Fruit fly (Drosophila melanogaster) whole organism, prepupa: ENCODE results near the gene CG5973.
A peak's percentile ranks its signal among the peaks of the same experiment; 100 is the strongest.

Source experiments
- CG10631 ChIP-seq: fragments of 200-800 bp; sonication (Bioruptor generic); optimal IDR thresholded peaks from 2 replicates; lab custom pipeline; 2016; ENCODE audit warnings: missing biosample characterization, missing genetic modification characterization
- CG10669 ChIP-seq: fragments of 200-800 bp; sonication (Bioruptor generic); optimal IDR thresholded peaks from 3 replicates; lab custom pipeline; 2018; ENCODE audit warnings: missing biosample characterization, mild to moderate bottlenecking, missing genetic modification characterization, moderate library complexity
- CG11294 ChIP-seq: fragments of 200-800 bp; sonication (Bioruptor generic); IDR thresholded peaks from 2 replicates; pipeline ENCODE4 v1.3.6; 2022; ENCODE audit warnings: missing biosample characterization, missing genetic modification characterization
- CG11762 ChIP-seq: fragments of 200-800 bp; sonication (Bioruptor generic); optimal IDR thresholded peaks from 3 replicates; lab custom pipeline; 2016; ENCODE audit warnings: missing biosample characterization, missing genetic modification characterization; ENCODE audit not compliant: insufficient read depth
- CG11902 ChIP-seq: fragments of 200-800 bp; sonication (Bioruptor generic); optimal IDR thresholded peaks from 3 replicates; lab custom pipeline; 2016; ENCODE audit warnings: missing biosample characterization, missing genetic modification characterization
- CG15336 ChIP-seq: fragments of 200-800 bp; sonication (Bioruptor generic); IDR thresholded peaks from 2 replicates; pipeline ENCODE4 v1.3.6; 2022; ENCODE audit warnings: missing biosample characterization, missing genetic modification characterization
- CG3032 ChIP-seq: fragments of 200-800 bp; optimal IDR thresholded peaks from 2 replicates; lab custom pipeline; 2019; ENCODE audit warnings: missing biosample characterization, mild to moderate bottlenecking, missing genetic modification characterization, moderate library complexity
- CG31627 ChIP-seq: fragments of 200-800 bp; sonication (Bioruptor generic); optimal IDR thresholded peaks from 3 replicates; lab custom pipeline; 2016; ENCODE audit warnings: missing biosample characterization, missing genetic modification characterization
- CG34406 ChIP-seq: fragments of 200-800 bp; sonication (Bioruptor generic); optimal IDR thresholded peaks from 3 replicates; lab custom pipeline; 2016; ENCODE audit warnings: missing biosample characterization, missing genetic modification characterization
- CG3919 ChIP-seq: fragments of 200-800 bp; sonication (Bioruptor generic); optimal IDR thresholded peaks from 3 replicates; lab custom pipeline; 2016; ENCODE audit warnings: missing biosample characterization, missing genetic modification characterization
- CG6163 ChIP-seq: fragments of 200-800 bp; sonication (Bioruptor generic); IDR thresholded peaks from 3 replicates; pipeline ENCODE4 v1.3.6; 2022; ENCODE audit warnings: missing biosample characterization, missing genetic modification characterization
- CG6276 ChIP-seq: fragments of 200-800 bp; sonication (Bioruptor generic); optimal IDR thresholded peaks from 2 replicates; lab custom pipeline; 2017; ENCODE audit warnings: missing biosample characterization, mild to moderate bottlenecking, missing genetic modification characterization
- CG6792 ChIP-seq: fragments of 200-800 bp; sonication (Bioruptor generic); optimal IDR thresholded peaks from 3 replicates; lab custom pipeline; 2016; ENCODE audit warnings: missing biosample characterization, missing genetic modification characterization
- CG6808 ChIP-seq: fragments of 200-800 bp; sonication (Bioruptor generic); optimal IDR thresholded peaks from 3 replicates; lab custom pipeline; 2017; ENCODE audit warnings: missing biosample characterization, missing genetic modification characterization, mild to moderate bottlenecking, moderate library complexity, missing genetic modification reagents
- CG6854 ChIP-seq: fragments of 200-800 bp; sonication (Bioruptor generic); optimal IDR thresholded peaks from 2 replicates; lab custom pipeline; 2017; ENCODE audit warnings: missing biosample characterization, mild to moderate bottlenecking, missing genetic modification characterization
- CG7368 ChIP-seq: fragments of 200-800 bp; sonication (Bioruptor generic); optimal IDR thresholded peaks from 3 replicates; lab custom pipeline; 2016; ENCODE audit warnings: missing biosample characterization, missing genetic modification characterization
- CG8119 ChIP-seq: fragments of 200-800 bp; sonication (Bioruptor generic); IDR thresholded peaks from 3 replicates; pipeline ENCODE4 v1.3.6; 2022; ENCODE audit warnings: missing biosample characterization, missing genetic modification characterization
- CG8319 ChIP-seq: fragments of 200-800 bp; sonication (Bioruptor generic); optimal IDR thresholded peaks from 3 replicates; lab custom pipeline; 2016; ENCODE audit warnings: missing biosample characterization, missing genetic modification characterization
- CG8632 ChIP-seq: fragments of 200-800 bp; sonication (Bioruptor generic); optimal IDR thresholded peaks from 3 replicates; lab custom pipeline; 2016; ENCODE audit warnings: missing biosample characterization, missing genetic modification characterization
- CG9139 ChIP-seq: fragments of 200-800 bp; sonication (Bioruptor generic); optimal IDR thresholded peaks from 3 replicates; lab custom pipeline; 2017; ENCODE audit warnings: missing biosample characterization, mild to moderate bottlenecking, missing genetic modification characterization
- Eip75B ChIP-seq: fragments of 200-800 bp; sonication (Bioruptor generic); optimal IDR thresholded peaks from 3 replicates; lab custom pipeline; 2016; ENCODE audit warnings: missing biosample characterization, missing genetic modification characterization
- Eip78C ChIP-seq: fragments of 200-800 bp; sonication (Bioruptor generic); peaks from one replicate; lab custom pipeline; 2016; ENCODE audit warnings: missing biosample characterization, missing genetic modification characterization
- Eip93F ChIP-seq: fragments of 200-800 bp; sonication (Bioruptor generic); optimal IDR thresholded peaks from 2 replicates; lab custom pipeline; 2016; ENCODE audit warnings: missing biosample characterization, mild to moderate bottlenecking, missing genetic modification characterization
- Ets21C ChIP-seq: fragments of 200-800 bp; sonication (Bioruptor generic); optimal IDR thresholded peaks from 3 replicates; lab custom pipeline; 2016; ENCODE audit warnings: missing biosample characterization, missing genetic modification characterization
- Gug ChIP-seq: fragments of 200-800 bp; sonication (Bioruptor generic); IDR thresholded peaks from 2 replicates; pipeline ENCODE4 v1.3.6; 2022; ENCODE audit warnings: missing biosample characterization, missing genetic modification characterization
- Hr39 ChIP-seq: fragments of 200-800 bp; sonication (Bioruptor generic); optimal IDR thresholded peaks from 2 replicates; lab custom pipeline; 2016; ENCODE audit warnings: missing biosample characterization, missing genetic modification characterization
- Hr4 ChIP-seq: fragments of 200-800 bp; sonication (Bioruptor generic); optimal IDR thresholded peaks from 3 replicates; lab custom pipeline; 2016; ENCODE audit warnings: missing biosample characterization, missing genetic modification characterization
- Lpt ChIP-seq: fragments of 200-800 bp; sonication (Bioruptor generic); optimal IDR thresholded peaks from 3 replicates; lab custom pipeline; 2016; ENCODE audit warnings: missing biosample characterization, missing genetic modification characterization
- Met ChIP-seq: fragments of 200-800 bp; sonication (Bioruptor generic); optimal IDR thresholded peaks from 3 replicates; lab custom pipeline; 2016; ENCODE audit warnings: missing biosample characterization, missing genetic modification characterization
- OdsH ChIP-seq: fragments of 200-800 bp; sonication (Bioruptor generic); optimal IDR thresholded peaks from 3 replicates; lab custom pipeline; 2016; ENCODE audit warnings: missing biosample characterization, missing genetic modification characterization
- Smox ChIP-seq: fragments of 200-800 bp; sonication (Bioruptor generic); optimal IDR thresholded peaks from 3 replicates; lab custom pipeline; 2016; ENCODE audit warnings: missing biosample characterization, missing genetic modification characterization
- Sox102F ChIP-seq: fragments of 200-800 bp; sonication (Bioruptor generic); optimal IDR thresholded peaks from 2 replicates; lab custom pipeline; 2016; ENCODE audit warnings: missing biosample characterization, mild to moderate bottlenecking, missing genetic modification characterization
- Sox14 ChIP-seq: fragments of 200-800 bp; sonication (Bioruptor generic); optimal IDR thresholded peaks from 3 replicates; lab custom pipeline; 2016; ENCODE audit warnings: missing biosample characterization, missing genetic modification characterization
- Sox15 ChIP-seq: fragments of 200-800 bp; sonication (Bioruptor generic); optimal IDR thresholded peaks from 3 replicates; lab custom pipeline; 2016; ENCODE audit warnings: missing biosample characterization, missing genetic modification characterization
- achi ChIP-seq: fragments of 200-800 bp; sonication (Bioruptor generic); optimal IDR thresholded peaks from 3 replicates; lab custom pipeline; 2016; ENCODE audit warnings: missing biosample characterization, missing genetic modification characterization
- acj6 ChIP-seq: fragments of 200-800 bp; sonication (Bioruptor generic); optimal IDR thresholded peaks from 3 replicates; lab custom pipeline; 2016; ENCODE audit warnings: missing biosample characterization, missing genetic modification characterization
- cyc ChIP-seq: fragments of 200-800 bp; sonication (Bioruptor generic); optimal IDR thresholded peaks from 3 replicates; lab custom pipeline; 2016; ENCODE audit warnings: missing biosample characterization, missing genetic modification characterization
- dac ChIP-seq: fragments of 200-800 bp; sonication (Bioruptor generic); optimal IDR thresholded peaks from 2 replicates; lab custom pipeline; 2017; ENCODE audit warnings: missing biosample characterization, mild to moderate bottlenecking, missing genetic modification characterization
- fd59A ChIP-seq: fragments of 200-800 bp; sonication (Bioruptor generic); optimal IDR thresholded peaks from 2 replicates; lab custom pipeline; 2017; ENCODE audit warnings: missing biosample characterization, mild to moderate bottlenecking, missing genetic modification characterization, missing genetic modification reagents
- lz ChIP-seq: fragments of 200-800 bp; sonication (Bioruptor generic); optimal IDR thresholded peaks from 3 replicates; lab custom pipeline; 2016; ENCODE audit warnings: missing biosample characterization, missing genetic modification characterization
- pdm3 ChIP-seq: fragments of 200-800 bp; sonication (Bioruptor generic); optimal IDR thresholded peaks from 3 replicates; lab custom pipeline; 2016; ENCODE audit warnings: missing biosample characterization, missing genetic modification characterization
- salr ChIP-seq, 2 experiments: fragments of 200-800 bp; sonication (Bioruptor generic); optimal IDR thresholded peaks; 3 replicates each; lab custom pipeline; 2016 to 2018; ENCODE audit warnings: missing biosample characterization in 2 of 2, missing genetic modification characterization in 2 of 2, mild to moderate bottlenecking in 1 of 2
- spab ChIP-seq: fragments of 200-800 bp; sonication (Bioruptor generic); optimal IDR thresholded peaks from 2 replicates; lab custom pipeline; 2017; ENCODE audit warnings: missing biosample characterization, mild to moderate bottlenecking, missing genetic modification characterization, missing genetic modification reagents
- ss ChIP-seq, 2 experiments: fragments of 200-800 bp; sonication (Bioruptor generic); optimal IDR thresholded peaks; 2 replicates in 1 of 2; 3 replicates in 1 of 2; lab custom pipeline; 2017 to 2018; ENCODE audit warnings: mild to moderate bottlenecking in 2 of 2, missing biosample characterization in 2 of 2, missing genetic modification characterization in 2 of 2, moderate library complexity in 1 of 2
- topi ChIP-seq: fragments of 200-800 bp; sonication (Bioruptor generic); optimal IDR thresholded peaks from 3 replicates; lab custom pipeline; 2016; ENCODE audit warnings: missing biosample characterization, missing genetic modification characterization
- vri ChIP-seq: fragments of 200-800 bp; sonication (Bioruptor generic); optimal IDR thresholded peaks from 3 replicates; lab custom pipeline; 2016; ENCODE audit warnings: missing biosample characterization, mild to moderate bottlenecking, missing genetic modification characterization

The CG5973 gene

dm6 chr2L:7424282-7424905, 12.9 kb upstream of the CG5973 start (continued):
- peak; percentile 6 for TF ChIP-seq vri (GFP tag; lab: Kevin White, UChicago)
- 0 out of 2 replicates have a peak, but pooled peaks have one; percentile 17 for TF ChIP-seq Gug
- no peak for TF ChIP-seq Lpt (GFP tag; lab: Kevin White, UChicago)
- TF ChIP-seq CG11294 (GFP tag; lab: Robert Waterston, UW) = no peak
- peak; percentile 57 for TF ChIP-seq CG6163 (GFP tag; lab: Robert Waterston, UW)
- TF ChIP-seq OdsH (GFP tag; lab: Kevin White, UChicago) = peak; percentile 64
- TF ChIP-seq CG6808 = peak; percentile 11
- no peak for TF ChIP-seq CG7368 (GFP tag; lab: Kevin White, UChicago)
- TF ChIP-seq salr (GFP tag; optimal IDR thresholded peaks at IDR 0.05; lab: Kevin White, UChicago) = peak in 1 of 2 experiments; percentile 60
- TF ChIP-seq pdm3 (GFP tag; lab: Kevin White, UChicago) = peak; percentile 61
- TF ChIP-seq Eip78C (GFP tag; lab: Kevin White, UChicago) = peak; percentile 87
- TF ChIP-seq ss (GFP tag; optimal IDR thresholded peaks at IDR 0.05; lab: Kevin White, UChicago) = no peak
- peak; percentile 67 for TF ChIP-seq Hr4 (GFP tag; lab: Kevin White, UChicago)
- TF ChIP-seq CG8632 = peak; percentile 43
- peak; percentile 42 for TF ChIP-seq topi (GFP tag; lab: Kevin White, UChicago)
- TF ChIP-seq achi (GFP tag; lab: Kevin White, UChicago) = peak; percentile 24
- no peak for TF ChIP-seq CG9139 (GFP tag; lab: Kevin White, UChicago)
- TF ChIP-seq lz = peak; percentile 50
- TF ChIP-seq dac = peak; percentile 29
- peak; percentile 71 for TF ChIP-seq Sox14 (GFP tag; lab: Kevin White, UChicago)

dm6 chr2L:7424907-7425689, 12.2 kb upstream of the CG5973 start:
- TF ChIP-seq spab (GFP tag; lab: Kevin White, UChicago) (peak; percentile 44), CG11902 (GFP tag; lab: Kevin White, UChicago) (peak; percentile 76), Eip78C (GFP tag; lab: Kevin White, UChicago) (peak; percentile 92), acj6 (GFP tag; lab: Kevin White, UChicago) (peak; percentile 83), Smox (peak; percentile 87), CG15336 (GFP tag; lab: Robert Waterston, UW) (peak; percentile 78), ss (GFP tag; optimal IDR thresholded peaks at IDR 0.05; lab: Kevin White, UChicago) (peak; percentile 7 to 21), Sox14 (GFP tag; lab: Kevin White, UChicago) (peak; percentile 89), CG6854 (GFP tag; lab: Kevin White, UChicago) (no peak), achi (GFP tag; lab: Kevin White, UChicago) (peak; percentile 80), pdm3 (GFP tag; lab: Kevin White, UChicago) (peak; percentile 84), CG11762 (GFP tag; lab: Kevin White, UChicago) (peak; percentile 29), Met (GFP tag; lab: Kevin White, UChicago) (peak; percentile 91), CG31627 (GFP tag; lab: Kevin White, UChicago) (peak; percentile 93), CG34406 (peak; percentile 77), CG11294 (GFP tag; lab: Robert Waterston, UW) (peak; percentile 70; the same call in 1 of the 2 replicates), Lpt (GFP tag; lab: Kevin White, UChicago) (peak; percentile 27), CG3919 (GFP tag; lab: Kevin White, UChicago) (peak; percentile 85), cyc (GFP tag; lab: Kevin White, UChicago) (peak; percentile 91), lz (peak; percentile 93), Sox102F (GFP tag; lab: Kevin White, UChicago) (peak; percentile 90), CG6276 (GFP tag; lab: Kevin White, UChicago) (peak; percentile 54), Gug (peak; percentile 73), fd59A (GFP tag; lab: Kevin White, UChicago) (peak; percentile 44), Sox15 (GFP tag; lab: Kevin White, UChicago) (peak; percentile 78), CG6808 (peak; percentile 13), Ets21C (peak; percentile 87), CG8119 (GFP tag; lab: Robert Waterston, UW) (peak; percentile 69), Eip93F (peak; percentile 8), Eip75B (GFP tag; lab: Kevin White, UChicago) (peak; percentile 71), CG10631 (GFP tag; lab: Kevin White, UChicago) (peak; percentile 69), CG10669 (peak; percentile 66), CG6163 (GFP tag; lab: Robert Waterston, UW) (peak; percentile 92), CG6792 (GFP tag; lab: Kevin White, UChicago) (peak; percentile 81), CG8319 (peak; percentile 70), Hr39 (peak; percentile 94), CG3032 (tag; lab: Kevin White, UChicago) (peak; percentile 56), CG9139 (GFP tag; lab: Kevin White, UChicago) (no peak)
